Worm (Caenorhabditis elegans) whole organism, mixed stage, embryonic: Measurements from ENCODE around the gene gpa-12.

Source experiments
- drap-1 ChIP-seq: fragments of 200-800 bp; sonication (Bioruptor generic); optimal IDR thresholded peaks from 3 replicates; lab custom pipeline; 2018; ENCODE audit warnings: mild to moderate bottlenecking, missing genetic modification characterization, missing compliant biosample characterization
- elt-3 ChIP-seq: fragments of 150-350 bp; optimal IDR thresholded peaks from 2 replicates; lab custom pipeline; 2014; ENCODE audit warnings: missing biosample characterization, missing genetic modification characterization
- lsy-2 ChIP-seq: fragments of 150-350 bp; optimal IDR thresholded peaks from 2 replicates; lab custom pipeline; 2014; ENCODE audit warnings: missing biosample characterization, missing genetic modification characterization
- mep-1 ChIP-seq: fragments of 150-350 bp; optimal IDR thresholded peaks from 2 replicates; lab custom pipeline; 2017; ENCODE audit warnings: missing biosample characterization, missing genetic modification reagents, missing genetic modification characterization, inconsistent platforms
- nhr-237 ChIP-seq: fragments of 150-350 bp; optimal IDR thresholded peaks from 2 replicates; lab custom pipeline; 2014; ENCODE audit warnings: missing biosample characterization, missing genetic modification characterization
- nhr-76 ChIP-seq: sonication (generic microtip); optimal IDR thresholded peaks from 2 replicates; lab custom pipeline; 2017; ENCODE audit warnings: missing biosample characterization, missing genetic modification characterization
- unc-62 ChIP-seq: fragments of 150-350 bp; optimal IDR thresholded peaks from 2 replicates; lab custom pipeline; 2014; ENCODE audit warnings: missing biosample characterization, missing genetic modification reagents, missing genetic modification characterization

DNA sequence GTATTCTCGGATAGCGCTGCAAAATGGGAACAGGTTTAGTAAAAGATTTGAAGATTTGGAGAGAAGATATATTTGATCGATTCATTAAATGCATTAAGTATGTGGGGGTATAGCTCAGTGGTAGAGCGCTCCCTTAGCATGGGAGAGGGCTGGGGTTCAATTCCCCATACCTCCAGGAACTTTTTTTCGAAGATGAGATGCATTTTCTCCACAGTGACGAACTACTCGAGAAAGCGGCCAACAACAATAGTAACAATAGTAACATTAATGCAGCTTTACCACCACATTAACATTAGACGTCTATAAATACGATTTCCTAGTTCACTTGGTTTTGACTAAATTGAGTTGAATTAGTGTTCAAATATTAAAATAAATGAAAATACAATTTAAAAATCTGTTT, 5.6 kb upstream of the gpa-12 start:
- TF ChIP-seq unc-62, result no peak
- no peak for TF ChIP-seq nhr-76 (tag; lab: Kevin White, UChicago)
- TF ChIP-seq drap-1 (GFP tag; lab: Kevin White, UChicago), result no peak
- no peak for TF ChIP-seq nhr-237
- no peak for TF ChIP-seq elt-3 (tag; lab: Kevin White, UChicago)
- no peak for TF ChIP-seq lsy-2
- no peak for TF ChIP-seq mep-1
